Worm (Caenorhabditis elegans): ENCODE measurements around the gene tph-1.

DNA sequence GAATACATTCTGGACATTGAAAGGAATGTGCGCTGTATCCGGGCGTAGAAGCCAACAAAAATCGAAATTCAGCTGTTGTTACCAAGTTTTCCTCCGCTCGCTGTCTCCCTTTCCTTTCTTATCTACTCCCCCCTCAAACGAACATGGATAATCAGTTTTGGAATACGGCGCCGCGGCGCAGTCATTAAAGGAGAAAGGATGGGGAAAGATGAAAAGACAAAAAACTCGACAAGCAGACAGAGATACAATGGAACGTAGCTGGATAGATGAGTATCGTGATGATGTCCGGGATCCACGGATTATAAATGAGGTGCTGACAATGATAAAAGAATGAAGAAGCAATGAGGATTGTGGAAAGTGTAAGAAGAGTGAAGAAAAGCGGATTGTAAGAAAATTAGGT is 3.8 kb upstream of the tph-1 start:
- TF ChIP-seq flt-1 (GFP tag; IDR thresholded peaks at IDR 0.05) (no peak), hmg-4 (GFP tag; optimal IDR thresholded peaks at IDR 0.05) (no peak), pes-1 (GFP tag; IDR thresholded peaks at IDR 0.05) (no peak), tra-4 (tag; optimal IDR thresholded peaks at IDR 0.05) (no peak), hmbx-1 (tag; optimal IDR thresholded peaks at IDR 0.05) (no peak), tbx-11 (GFP tag; IDR thresholded peaks at IDR 0.05) (no peak), ama-1 (optimal IDR thresholded peaks at IDR 0.05) (no peak)
